Fruit fly (Drosophila melanogaster) whole organism, embryonic: ENCODE measurements around the gene CG11842.
A peak's percentile ranks its signal among the peaks of the same experiment; 100 is the strongest.

ENCODE experiments used
- CG12659 ChIP-seq: fragments of 200-800 bp; sonication (Bioruptor generic); optimal IDR thresholded peaks from 3 replicates; lab custom pipeline; 2017; ENCODE audit warnings: mild to moderate bottlenecking, missing biosample characterization, missing genetic modification reagents, missing genetic modification characterization
- CG14667 ChIP-seq: fragments of 200-800 bp; sonication (Bioruptor generic); IDR thresholded peaks from 2 replicates; pipeline ENCODE4 v1.3.6; 2022; ENCODE audit warnings: missing biosample characterization, missing genetic modification characterization
- CG15011 ChIP-seq: fragments of 200-800 bp; sonication (Bioruptor generic); optimal IDR thresholded peaks from 3 replicates; lab custom pipeline; 2018; ENCODE audit warnings: missing biosample characterization, mild to moderate bottlenecking, missing genetic modification characterization
- CG15479 ChIP-seq: fragments of 200-800 bp; sonication (Bioruptor generic); optimal IDR thresholded peaks from 3 replicates; lab custom pipeline; 2019; ENCODE audit warnings: missing biosample characterization, mild to moderate bottlenecking, missing genetic modification characterization, moderate library complexity
- CG15696 ChIP-seq: fragments of 200-800 bp; sonication (Bioruptor generic); optimal IDR thresholded peaks from 2 replicates; lab custom pipeline; 2019; ENCODE audit warnings: missing biosample characterization, mild to moderate bottlenecking, missing genetic modification characterization, moderate library complexity
- CG1603 ChIP-seq: fragments of 200-800 bp; sonication (Bioruptor generic); optimal IDR thresholded peaks from 2 replicates; lab custom pipeline; 2019; ENCODE audit warnings: missing biosample characterization, mild to moderate bottlenecking, missing genetic modification characterization, moderate library complexity
- CG16863 ChIP-seq: fragments of 200-800 bp; sonication (Bioruptor generic); optimal IDR thresholded peaks from 3 replicates; lab custom pipeline; 2016; ENCODE audit warnings: missing biosample characterization, missing genetic modification characterization
- CG17361 ChIP-seq: fragments of 200-800 bp; sonication (Bioruptor generic); IDR thresholded peaks from 3 replicates; pipeline ENCODE4 v1.3.6; 2022; ENCODE audit warnings: missing biosample characterization, missing genetic modification characterization
- CG17612 ChIP-seq: fragments of 200-800 bp; sonication (Bioruptor generic); IDR thresholded peaks from 2 replicates; pipeline ENCODE4 v1.3.6; 2022; ENCODE audit warnings: missing biosample characterization, missing genetic modification characterization
- CG18476 ChIP-seq: fragments of 200-800 bp; sonication (Bioruptor generic); optimal IDR thresholded peaks from 2 replicates; lab custom pipeline; 2016; ENCODE audit warnings: missing biosample characterization, mild to moderate bottlenecking, missing genetic modification characterization
- CG18764 ChIP-seq: fragments of 200-800 bp; sonication (Bioruptor generic); optimal IDR thresholded peaks from 3 replicates; lab custom pipeline; 2016; ENCODE audit warnings: missing biosample characterization, missing genetic modification characterization
- CG30020 ChIP-seq: fragments of 200-800 bp; optimal IDR thresholded peaks from 2 replicates; lab custom pipeline; 2019; ENCODE audit warnings: missing biosample characterization, mild to moderate bottlenecking, missing genetic modification characterization, moderate library complexity
- CG34376 ChIP-seq: fragments of 200-800 bp; sonication (Bioruptor generic); optimal IDR thresholded peaks from 2 replicates; lab custom pipeline; 2018; ENCODE audit warnings: missing biosample characterization, mild to moderate bottlenecking, missing genetic modification characterization
- CG3995 ChIP-seq: fragments of 200-800 bp; sonication (Bioruptor generic); optimal IDR thresholded peaks from 3 replicates; lab custom pipeline; 2016; ENCODE audit warnings: missing biosample characterization, missing genetic modification characterization
- CG4854 ChIP-seq: fragments of 200-800 bp; sonication (Bioruptor generic); optimal IDR thresholded peaks from 2 replicates; lab custom pipeline; 2016; ENCODE audit warnings: missing biosample characterization, missing genetic modification characterization, inconsistent platforms
- CG5245 ChIP-seq: fragments of 200-800 bp; sonication (Bioruptor generic); optimal IDR thresholded peaks from 3 replicates; lab custom pipeline; 2016; ENCODE audit warnings: missing biosample characterization, missing genetic modification characterization
- CG5953 ChIP-seq: fragments of 200-800 bp; sonication (Bioruptor generic); IDR thresholded peaks from 2 replicates; pipeline ENCODE4 v1.3.6; 2022; ENCODE audit warnings: missing biosample characterization, missing genetic modification characterization
- CG6175 ChIP-seq: fragments of 200-800 bp; sonication (Bioruptor generic); IDR thresholded peaks from 3 replicates; pipeline ENCODE4 v1.3.6; 2022; ENCODE audit warnings: missing biosample characterization, missing genetic modification characterization
- CG7928 ChIP-seq: fragments of 200-800 bp; sonication (Bioruptor generic); optimal IDR thresholded peaks from 2 replicates; lab custom pipeline; 2017; ENCODE audit warnings: missing biosample characterization, mild to moderate bottlenecking, missing genetic modification characterization
- CG8359 ChIP-seq: fragments of 200-800 bp; sonication (Bioruptor generic); optimal IDR thresholded peaks from 2 replicates; lab custom pipeline; 2017; ENCODE audit warnings: missing biosample characterization, mild to moderate bottlenecking, missing genetic modification characterization, borderline replicate concordance
- CG9609 ChIP-seq: fragments of 200-800 bp; sonication (Bioruptor generic); optimal IDR thresholded peaks from 3 replicates; lab custom pipeline; 2016; ENCODE audit warnings: missing biosample characterization, missing genetic modification characterization
- CG9727 ChIP-seq: fragments of 200-800 bp; sonication (Bioruptor generic); optimal IDR thresholded peaks from 3 replicates; lab custom pipeline; 2017; ENCODE audit warnings: missing biosample characterization, mild to moderate bottlenecking, missing genetic modification characterization
- CG9932 ChIP-seq: fragments of 200-800 bp; sonication (Bioruptor generic); IDR thresholded peaks from 2 replicates; pipeline ENCODE4 v1.3.6; 2022; ENCODE audit warnings: missing biosample characterization, missing genetic modification characterization
- CoRest ChIP-seq: fragments of 200-800 bp; sonication (Bioruptor generic); optimal IDR thresholded peaks from 3 replicates; lab custom pipeline; 2018; ENCODE audit warnings: missing biosample characterization, mild to moderate bottlenecking, missing genetic modification characterization, moderate library complexity
- Dbx ChIP-seq: fragments of 200-800 bp; sonication (Bioruptor generic); IDR thresholded peaks from 3 replicates; pipeline ENCODE4 v1.3.6; 2022; ENCODE audit warnings: missing biosample characterization, missing genetic modification characterization
- E2f2 ChIP-seq: fragments of 200-800 bp; sonication (Bioruptor generic); IDR thresholded peaks from 2 replicates; pipeline ENCODE4 v1.3.6; 2022; ENCODE audit warnings: missing biosample characterization, missing genetic modification characterization
- MESR4 ChIP-seq: fragments of 200-800 bp; sonication (Bioruptor generic); optimal IDR thresholded peaks from 2 replicates; lab custom pipeline; 2018; ENCODE audit warnings: missing biosample characterization, mild to moderate bottlenecking, missing genetic modification characterization, moderate library complexity
- Oaz ChIP-seq: fragments of 200-800 bp; sonication (Bioruptor generic); IDR thresholded peaks from 2 replicates; pipeline ENCODE4 v1.3.6; 2022; ENCODE audit warnings: missing biosample characterization, missing genetic modification characterization
- Oli ChIP-seq: fragments of 200-800 bp; sonication (Bioruptor generic); optimal IDR thresholded peaks from 2 replicates; lab custom pipeline; 2018; ENCODE audit warnings: missing biosample characterization, mild to moderate bottlenecking, missing genetic modification characterization, moderate library complexity
- Pdp1 ChIP-seq, 2 experiments: fragments of 200-800 bp; sonication (Bioruptor generic); optimal IDR thresholded peaks; 3 replicates each; lab custom pipeline; 2016; ENCODE audit warnings: missing biosample characterization in 2 of 2, missing genetic modification characterization in 2 of 2, mild to moderate bottlenecking in 1 of 2, moderate library complexity in 1 of 2
- Rfx ChIP-seq: fragments of 200-800 bp; sonication (Bioruptor generic); IDR thresholded peaks from 2 replicates; pipeline ENCODE4 v1.3.6; 2022; ENCODE audit warnings: missing biosample characterization, missing genetic modification characterization
- Sox100B ChIP-seq: fragments of 200-800 bp; sonication (Bioruptor generic); optimal IDR thresholded peaks from 3 replicates; lab custom pipeline; 2018; ENCODE audit warnings: missing biosample characterization, mild to moderate bottlenecking, missing genetic modification characterization
- Vsx1 ChIP-seq: fragments of 200-800 bp; sonication (Bioruptor generic); optimal IDR thresholded peaks from 2 replicates; lab custom pipeline; 2017; ENCODE audit warnings: missing biosample characterization, mild to moderate bottlenecking, missing genetic modification characterization, missing genetic modification reagents
- ac ChIP-seq: fragments of 200-800 bp; sonication (Bioruptor generic); optimal IDR thresholded peaks from 3 replicates; lab custom pipeline; 2017; ENCODE audit warnings: missing biosample characterization, mild to moderate bottlenecking, missing genetic modification characterization
- chinmo ChIP-seq: fragments of 200-800 bp; sonication (Bioruptor generic); IDR thresholded peaks from 4 replicates; pipeline ENCODE4 v1.3.6; 2022; ENCODE audit warnings: missing biosample characterization, missing genetic modification characterization; ENCODE audit not compliant: partially characterized antibody
- dimm ChIP-seq: fragments of 200-800 bp; sonication (Bioruptor generic); IDR thresholded peaks from 2 replicates; pipeline ENCODE4 v1.3.6; 2022; ENCODE audit warnings: missing biosample characterization, missing genetic modification characterization
- dpn ChIP-seq, 2 experiments: fragments of 200-800 bp; sonication (Bioruptor generic); optimal IDR thresholded peaks; 3 replicates each; lab custom pipeline; 2016; ENCODE audit warnings: missing biosample characterization in 2 of 2, missing genetic modification characterization in 2 of 2
- gce ChIP-seq: fragments of 200-800 bp; sonication (Bioruptor generic); IDR thresholded peaks from 3 replicates; pipeline ENCODE4 v1.3.6; 2022; ENCODE audit warnings: missing biosample characterization, missing genetic modification characterization
- hkb ChIP-seq, 2 experiments: fragments of 200-800 bp in 1 of 2; fragments of >200 bp in 1 of 2; sonication (Bioruptor generic) in 1 of 2; IDR thresholded peaks in 1 of 2; optimal IDR thresholded peaks in 1 of 2; 2 replicates each; pipeline versions ENCODE4 v1.3.6 to Lab custom; 2017 to 2022; ENCODE audit warnings: missing biosample characterization in 1 of 2, missing genetic modification characterization in 1 of 2
- jumu ChIP-seq: fragments of 200-800 bp; sonication (Bioruptor generic); optimal IDR thresholded peaks from 3 replicates; lab custom pipeline; 2016; ENCODE audit warnings: missing biosample characterization, missing genetic modification characterization
- ken ChIP-seq: fragments of 200-800 bp; sonication (Bioruptor generic); IDR thresholded peaks from 3 replicates; pipeline ENCODE4 v1.3.6; 2022; ENCODE audit warnings: missing biosample characterization, missing genetic modification characterization
- lbe ChIP-seq: fragments of 200-800 bp; sonication (Bioruptor generic); optimal IDR thresholded peaks from 2 replicates; lab custom pipeline; 2016; ENCODE audit warnings: missing biosample characterization, mild to moderate bottlenecking, missing genetic modification characterization
- repo ChIP-seq: fragments of 200-800 bp; sonication (Bioruptor generic); optimal IDR thresholded peaks from 2 replicates; lab custom pipeline; 2016; ENCODE audit warnings: missing biosample characterization, missing genetic modification characterization
- sc ChIP-seq, 3 experiments: fragments of >200 bp in 2 of 3; fragments of 200-800 bp in 1 of 3; sonication (Bioruptor generic) in 1 of 3; optimal IDR thresholded peaks; 2 replicates in 2 of 3; 3 replicates in 1 of 3; lab custom pipeline; 2017; ENCODE audit warnings: mild to moderate bottlenecking in 1 of 3, missing biosample characterization in 1 of 3, missing genetic modification characterization in 1 of 3, missing genetic modification reagents in 1 of 3
- sd ChIP-seq: fragments of 200-800 bp; sonication (Bioruptor generic); optimal IDR thresholded peaks from 3 replicates; lab custom pipeline; 2018; ENCODE audit warnings: missing biosample characterization, mild to moderate bottlenecking, missing genetic modification characterization, moderate library complexity
- seq ChIP-seq: fragments of 200-800 bp; sonication (Bioruptor generic); IDR thresholded peaks from 2 replicates; pipeline ENCODE4 v1.3.6; 2022; ENCODE audit warnings: missing biosample characterization, missing genetic modification characterization
- slbo ChIP-seq: fragments of 200-800 bp; sonication (Bioruptor generic); IDR thresholded peaks from 2 replicates; pipeline ENCODE4 v1.3.6; 2022; ENCODE audit warnings: missing biosample characterization, missing genetic modification characterization
- slou ChIP-seq: fragments of 200-800 bp; sonication (Bioruptor generic); optimal IDR thresholded peaks from 3 replicates; lab custom pipeline; 2016; ENCODE audit warnings: missing biosample characterization, missing genetic modification characterization
- sqz ChIP-seq: fragments of 200-800 bp; sonication (Bioruptor generic); optimal IDR thresholded peaks from 3 replicates; lab custom pipeline; 2018; ENCODE audit warnings: missing biosample characterization, mild to moderate bottlenecking, missing genetic modification characterization
- tio ChIP-seq: fragments of 200-800 bp; sonication (Bioruptor generic); optimal IDR thresholded peaks from 2 replicates; lab custom pipeline; 2017; ENCODE audit warnings: missing biosample characterization, missing genetic modification characterization, inconsistent platforms

The CG11842 gene

DNA sequence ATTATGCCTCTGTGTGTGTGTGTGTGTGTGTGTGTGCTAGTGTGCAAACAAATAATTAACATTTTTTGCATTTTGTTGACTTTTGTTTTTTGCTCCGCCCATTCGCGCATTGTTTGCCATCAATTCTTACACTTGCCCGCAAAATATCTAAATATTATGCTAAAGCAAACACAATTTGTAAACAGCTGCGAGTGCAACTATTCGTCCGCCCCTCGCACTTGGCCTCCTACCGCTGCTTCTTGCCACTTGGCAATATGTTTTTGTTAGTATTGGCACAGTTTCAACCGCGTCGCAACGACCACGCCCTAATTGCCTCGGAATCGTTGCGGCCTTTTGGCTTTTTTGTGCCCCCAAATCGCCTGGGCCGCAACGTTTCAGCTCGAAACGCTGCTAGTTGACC lies 25.1 kb downstream of the CG11842 start (continued):
- TF ChIP-seq CG30020 (tag; lab: Kevin White, UChicago) = no peak
- TF ChIP-seq CG16863 = no peak
- no peak for TF ChIP-seq CG17361 (GFP tag; lab: Robert Waterston, UW)
- TF ChIP-seq tio = no peak
- peak; percentile 35 for TF ChIP-seq CG18476
- TF ChIP-seq CG18764 = no peak
- no peak for TF ChIP-seq Dbx (GFP tag; lab: Robert Waterston, UW)
- TF ChIP-seq slou (GFP tag; lab: Kevin White, UChicago) = no peak
- TF ChIP-seq CG1603 (tag; lab: Kevin White, UChicago) = peak; percentile 1
- TF ChIP-seq dimm = no peak
- TF ChIP-seq CG8359 (GFP tag; lab: Kevin White, UChicago) = no peak
- TF ChIP-seq ac (GFP tag; lab: Kevin White, UChicago) = no peak
- TF ChIP-seq seq (GFP tag; lab: Robert Waterston, UW) = peak; percentile 52
- TF ChIP-seq sd = peak; percentile 31
- TF ChIP-seq gce (GFP tag; lab: Robert Waterston, UW) = no peak
- no peak for TF ChIP-seq Vsx1 (GFP tag; lab: Kevin White, UChicago)
- no peak for TF ChIP-seq CG4854 (GFP tag; lab: Kevin White, UChicago)
- no peak for TF ChIP-seq CG7928
- TF ChIP-seq CoRest = no peak
- TF ChIP-seq Pdp1 (GFP tag; optimal IDR thresholded peaks at IDR 0.05; lab: Kevin White, UChicago) = no peak
- TF ChIP-seq CG17612 = no peak
- TF ChIP-seq dpn (GFP tag; optimal IDR thresholded peaks at IDR 0.05; lab: Kevin White, UChicago) = no peak
- peak; percentile 12 for TF ChIP-seq CG15479 (GFP tag; lab: Kevin White, UChicago)
- TF ChIP-seq CG15011 (GFP tag; lab: Kevin White, UChicago) = no peak
- TF ChIP-seq CG3995 (GFP tag; lab: Kevin White, UChicago) = no peak
- no peak for TF ChIP-seq CG34376
- TF ChIP-seq Sox100B (GFP tag; lab: Kevin White, UChicago) = no peak
- TF ChIP-seq sqz (GFP tag; lab: Kevin White, UChicago) = no peak
- TF ChIP-seq CG9727 = no peak
- no peak for TF ChIP-seq CG5245 (GFP tag; lab: Kevin White, UChicago)
- no peak for TF ChIP-seq sc (optimal IDR thresholded peaks at IDR 0.05; lab: Kevin White, UChicago)
- no peak for TF ChIP-seq sc (GFP tag; optimal IDR thresholded peaks at IDR 0.05; lab: Kevin White, UChicago)
- TF ChIP-seq CG5953 = 0 out of 2 replicates have a peak, but pooled peaks have one; percentile 30
- no peak for TF ChIP-seq CG14667 (GFP tag; lab: Robert Waterston, UW)
- 0 out of 4 replicates have a peak, but pooled peaks have one; percentile 6 for TF ChIP-seq chinmo
- no peak for TF ChIP-seq CG9609 (GFP tag; lab: Kevin White, UChicago)
- no peak for TF ChIP-seq CG15696 (tag; lab: Kevin White, UChicago)
- TF ChIP-seq ken (GFP tag; lab: Robert Waterston, UW) = no peak
- TF ChIP-seq Rfx (GFP tag; lab: Robert Waterston, UW) = 0 out of 2 replicates have a peak, but pooled peaks have one; percentile 28
- TF ChIP-seq CG6175 = peak; percentile 59; the same call in 1 of the 3 replicates
- TF ChIP-seq CG12659 (GFP tag; lab: Kevin White, UChicago) = no peak
- no peak for TF ChIP-seq Oaz
- no peak for TF ChIP-seq Oli (tag; lab: Kevin White, UChicago)
- TF ChIP-seq CG9932 (GFP tag; lab: Robert Waterston, UW) = no peak
- no peak for TF ChIP-seq E2f2
- TF ChIP-seq MESR4 (GFP tag; lab: Kevin White, UChicago) = no peak
- TF ChIP-seq slbo = 0 out of 2 replicates have a peak, but pooled peaks have one; percentile 24
- TF ChIP-seq repo = no peak
- no peak for TF ChIP-seq jumu (GFP tag; lab: Kevin White, UChicago)
- TF ChIP-seq lbe = no peak
- no peak for TF ChIP-seq hkb (optimal IDR thresholded peaks at IDR 0.05; lab: Kevin White, UChicago)
- peak; percentile 46; the same call in 1 of the 2 replicates for TF ChIP-seq hkb (GFP tag; IDR thresholded peaks at IDR 0.05; lab: Robert Waterston, UW)
